Worm (Caenorhabditis elegans) whole organism, mixed stage, embryonic: Measurements from ENCODE around the gene lips-8.

Source experiments
- M03D4.4 ChIP-seq: sonication (generic microtip); optimal IDR thresholded peaks from 2 replicates; lab custom pipeline; 2017; ENCODE audit warnings: mild to moderate bottlenecking, missing genetic modification characterization, missing compliant biosample characterization
- bed-3 ChIP-seq: fragments of 200-800 bp; sonication (Bioruptor generic); optimal IDR thresholded peaks from 3 replicates; lab custom pipeline; 2018; ENCODE audit warnings: mild to moderate bottlenecking, missing genetic modification characterization, moderate library complexity, missing compliant biosample characterization
- blmp-1 ChIP-seq: fragments of 150-350 bp; optimal IDR thresholded peaks from 2 replicates; lab custom pipeline; 2014; ENCODE audit warnings: missing biosample characterization, missing genetic modification characterization
- ceh-39 ChIP-seq: fragments of 150-350 bp; optimal IDR thresholded peaks from 2 replicates; lab custom pipeline; 2014; ENCODE audit warnings: missing biosample characterization, missing genetic modification characterization
- ceh-43 ChIP-seq: fragments of 200-800 bp; sonication (Bioruptor generic); optimal IDR thresholded peaks from 2 replicates; lab custom pipeline; 2018; ENCODE audit warnings: mild to moderate bottlenecking, missing genetic modification characterization, moderate library complexity, missing compliant biosample characterization
- ceh-83 ChIP-seq: fragments of 200-800 bp; sonication (Bioruptor generic); optimal IDR thresholded peaks from 2 replicates; lab custom pipeline; 2018; ENCODE audit warnings: mild to moderate bottlenecking, missing genetic modification characterization, missing compliant biosample characterization
- ces-1 ChIP-seq: fragments of 150-350 bp; optimal IDR thresholded peaks from 2 replicates; lab custom pipeline; 2014; ENCODE audit warnings: missing biosample characterization, missing genetic modification reagents, missing genetic modification characterization
- cnd-1 ChIP-seq: fragments of 200-800 bp; sonication (Bioruptor generic); optimal IDR thresholded peaks from 2 replicates; lab custom pipeline; 2018; ENCODE audit warnings: mild to moderate bottlenecking, missing genetic modification characterization, missing compliant biosample characterization
- drap-1 ChIP-seq: fragments of 200-800 bp; sonication (Bioruptor generic); optimal IDR thresholded peaks from 3 replicates; lab custom pipeline; 2018; ENCODE audit warnings: mild to moderate bottlenecking, missing genetic modification characterization, missing compliant biosample characterization
- elt-1 ChIP-seq: sonication (generic microtip); optimal IDR thresholded peaks from 2 replicates; lab custom pipeline; 2017; ENCODE audit warnings: missing genetic modification characterization, mild to moderate bottlenecking, missing compliant biosample characterization, antibody characterized with exemption, moderate library complexity, borderline replicate concordance; ENCODE audit not compliant: insufficient read depth
- elt-3 ChIP-seq: fragments of 150-350 bp; optimal IDR thresholded peaks from 2 replicates; lab custom pipeline; 2014; ENCODE audit warnings: missing biosample characterization, missing genetic modification characterization
- flh-1 ChIP-seq: fragments of 200-800 bp; sonication (Bioruptor generic); optimal IDR thresholded peaks from 2 replicates; lab custom pipeline; 2018; ENCODE audit warnings: mild to moderate bottlenecking, missing genetic modification characterization, moderate library complexity, missing compliant biosample characterization
- ham-2 ChIP-seq: fragments of 200-800 bp; sonication (Bioruptor generic); optimal IDR thresholded peaks from 2 replicates; lab custom pipeline; 2018; ENCODE audit warnings: mild to moderate bottlenecking, missing genetic modification characterization, missing compliant biosample characterization
- hlh-1 ChIP-seq: fragments of 150-350 bp; optimal IDR thresholded peaks from 2 replicates; lab custom pipeline; 2014; ENCODE audit warnings: missing biosample characterization, missing genetic modification reagents, missing genetic modification characterization
- lin-13 ChIP-seq: fragments of 150-350 bp; optimal IDR thresholded peaks from 2 replicates; lab custom pipeline; 2014; ENCODE audit warnings: missing biosample characterization, missing genetic modification characterization
- lin-32 ChIP-seq: fragments of 200-800 bp; sonication (Bioruptor generic); optimal IDR thresholded peaks from 2 replicates; lab custom pipeline; 2018; ENCODE audit warnings: mild to moderate bottlenecking, missing genetic modification characterization, missing compliant biosample characterization
- lsy-2 ChIP-seq: fragments of 150-350 bp; optimal IDR thresholded peaks from 2 replicates; lab custom pipeline; 2014; ENCODE audit warnings: missing biosample characterization, missing genetic modification characterization
- mab-5 ChIP-seq: fragments of 150-350 bp; optimal IDR thresholded peaks from 2 replicates; lab custom pipeline; 2014; ENCODE audit warnings: missing biosample characterization, missing genetic modification characterization
- mls-2 ChIP-seq: sonication (generic microtip); optimal IDR thresholded peaks from 2 replicates; lab custom pipeline; 2016; ENCODE audit warnings: mild to moderate bottlenecking, missing genetic modification characterization, moderate library complexity, missing compliant biosample characterization
- nhr-12 ChIP-seq: fragments of 150-350 bp; optimal IDR thresholded peaks from 2 replicates; lab custom pipeline; 2014; ENCODE audit warnings: missing biosample characterization, missing genetic modification characterization
- nhr-2 ChIP-seq: fragments of 150-350 bp; optimal IDR thresholded peaks from 2 replicates; lab custom pipeline; 2014; ENCODE audit warnings: missing biosample characterization, missing genetic modification characterization
- nhr-237 ChIP-seq: fragments of 150-350 bp; optimal IDR thresholded peaks from 2 replicates; lab custom pipeline; 2014; ENCODE audit warnings: missing biosample characterization, missing genetic modification characterization
- nhr-28 ChIP-seq: fragments of 150-350 bp; optimal IDR thresholded peaks from 2 replicates; lab custom pipeline; 2014; ENCODE audit warnings: missing biosample characterization, missing genetic modification characterization
- nhr-76 ChIP-seq: sonication (generic microtip); optimal IDR thresholded peaks from 2 replicates; lab custom pipeline; 2017; ENCODE audit warnings: missing biosample characterization, missing genetic modification characterization
- pha-4 ChIP-seq: fragments of 150-350 bp; optimal IDR thresholded peaks from 2 replicates; lab custom pipeline; 2018; ENCODE audit warnings: missing biosample characterization, missing genetic modification reagents, missing genetic modification characterization
- snpc-4 ChIP-seq: fragments of 150-350 bp; optimal IDR thresholded peaks from 2 replicates; lab custom pipeline; 2014; ENCODE audit warnings: missing biosample characterization, missing genetic modification characterization
- sptf-1 ChIP-seq: sonication (generic microtip); optimal IDR thresholded peaks from 2 replicates; lab custom pipeline; 2017; ENCODE audit warnings: mild to moderate bottlenecking, missing genetic modification characterization, moderate library complexity, missing compliant biosample characterization
- tbx-8 ChIP-seq: fragments of 200-800 bp; sonication (Bioruptor generic); optimal IDR thresholded peaks from 2 replicates; lab custom pipeline; 2018; ENCODE audit warnings: mild to moderate bottlenecking, missing genetic modification characterization, moderate library complexity, missing compliant biosample characterization
- unc-62 ChIP-seq: fragments of 150-350 bp; optimal IDR thresholded peaks from 2 replicates; lab custom pipeline; 2014; ENCODE audit warnings: missing biosample characterization, missing genetic modification reagents, missing genetic modification characterization
- zip-8 ChIP-seq: fragments of 150-350 bp; optimal IDR thresholded peaks from 2 replicates; lab custom pipeline; 2014; ENCODE audit warnings: missing biosample characterization, missing genetic modification characterization
- ztf-11 ChIP-seq: fragments of 150-350 bp; optimal IDR thresholded peaks from 2 replicates; lab custom pipeline; 2014; ENCODE audit warnings: missing biosample characterization, missing genetic modification characterization

The lips-8 gene

ce11 chrX:14946464-14947354, 48.4 kb downstream of the lips-8 start:
- TF ChIP-seq flh-1 (GFP tag; lab: Kevin White, UChicago) (no peak), ztf-11 (tag; lab: Kevin White, UChicago) (no peak), nhr-76 (tag; lab: Kevin White, UChicago) (no peak), nhr-237 (tag; lab: Kevin White, UChicago) (no peak), nhr-2 (tag; lab: Kevin White, UChicago) (peak; percentile 45), ham-2 (GFP tag; lab: Kevin White, UChicago) (peak; percentile 4), nhr-28 (tag; lab: Kevin White, UChicago) (no peak), hlh-1 (tag; lab: Kevin White, UChicago) (peak; percentile 84), mls-2 (tag; lab: Kevin White, UChicago) (no peak), ces-1 (no peak), ceh-43 (no peak), snpc-4 (tag; lab: Kevin White, UChicago) (no peak), ceh-83 (no peak), tbx-8 (no peak), drap-1 (GFP tag; lab: Kevin White, UChicago) (no peak), mab-5 (tag; lab: Kevin White, UChicago) (no peak), ceh-39 (tag; lab: Kevin White, UChicago) (no peak), cnd-1 (tag; lab: Kevin White, UChicago) (peak; percentile 48), zip-8 (tag; lab: Kevin White, UChicago) (no peak), sptf-1 (tag; lab: Kevin White, UChicago) (peak; percentile 12), nhr-12 (tag; lab: Kevin White, UChicago) (no peak), pha-4 (tag; lab: Kevin White, UChicago) (no peak), lin-13 (tag; lab: Kevin White, UChicago) (peak; percentile 53), lin-32 (GFP tag; lab: Kevin White, UChicago) (peak; percentile 44), bed-3 (GFP tag; lab: Kevin White, UChicago) (no peak), M03D4.4 (tag; lab: Kevin White, UChicago) (no peak), unc-62 (GFP tag; lab: Kevin White, UChicago) (no peak), elt-3 (tag; lab: Kevin White, UChicago) (no peak), blmp-1 (no peak), lsy-2 (tag; lab: Kevin White, UChicago) (no peak), elt-1 (no peak)

ce11 chrX:14947355-14947668, 49.0 kb downstream of the lips-8 start:
- TF ChIP-seq elt-3 (tag; lab: Kevin White, UChicago): no peak
- no peak for TF ChIP-seq ces-1
